Worm (Caenorhabditis elegans) whole organism, L2 larva: ENCODE results near the gene twk-31.

Experiments used
- gmeb-1 ChIP-seq: fragments of 150-350 bp; optimal IDR thresholded peaks from 2 replicates; lab custom pipeline; 2014; ENCODE audit warnings: missing biosample characterization, missing genetic modification characterization
- nhr-10 ChIP-seq: sonication (generic microtip); optimal IDR thresholded peaks from 2 replicates; lab custom pipeline; 2017; ENCODE audit warnings: missing biosample characterization, missing genetic modification characterization
- sma-3 ChIP-seq: sonication (generic microtip); optimal IDR thresholded peaks from 2 replicates; lab custom pipeline; 2016; ENCODE audit warnings: missing genetic modification reagents, missing genetic modification characterization, missing compliant biosample characterization
- snpc-4 ChIP-seq: fragments of 150-350 bp; optimal IDR thresholded peaks from 2 replicates; lab custom pipeline; 2014; ENCODE audit warnings: missing biosample characterization, missing genetic modification characterization
- zag-1 ChIP-seq: fragments of 150-350 bp; optimal IDR thresholded peaks from 2 replicates; lab custom pipeline; 2014; ENCODE audit warnings: missing biosample characterization, missing genetic modification characterization
- ztf-4 ChIP-seq: fragments of 150-350 bp; optimal IDR thresholded peaks from 2 replicates; lab custom pipeline; 2014; ENCODE audit warnings: missing biosample characterization, missing genetic modification characterization

DNA sequence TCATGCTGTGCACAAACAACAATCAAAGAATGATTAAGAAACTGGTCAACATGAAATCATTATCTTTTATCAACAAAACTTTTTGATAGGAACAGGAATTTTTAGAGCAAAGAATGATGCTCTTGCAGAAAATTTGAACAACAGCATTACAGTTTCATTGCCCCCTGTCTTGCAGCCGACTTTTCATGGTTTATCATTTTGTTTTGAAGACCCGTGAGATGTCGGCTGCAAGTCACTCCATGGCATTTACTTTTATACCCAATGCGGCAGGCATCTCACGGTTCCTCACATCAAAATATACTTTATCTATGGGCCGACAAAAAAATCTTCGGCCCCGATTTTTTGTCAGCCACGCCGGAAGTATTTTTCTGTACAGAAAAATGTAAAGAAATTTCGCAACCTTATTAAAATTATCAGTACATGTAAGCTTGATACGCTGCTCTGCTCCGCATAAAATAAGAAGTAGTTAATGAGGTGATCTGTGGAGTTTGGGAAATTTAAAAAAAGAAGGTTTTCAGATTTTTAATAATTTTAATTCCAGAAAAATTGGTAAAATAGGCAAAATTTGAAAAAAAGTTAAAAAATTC lies 33.0 kb downstream of the twk-31 start:
- TF ChIP-seq gmeb-1 (no peak), ztf-4 (tag; lab: Kevin White, UChicago) (no peak), nhr-10 (tag; lab: Kevin White, UChicago) (no peak), zag-1 (tag; lab: Kevin White, UChicago) (no peak), snpc-4 (tag; lab: Kevin White, UChicago) (peak; percentile 18), sma-3 (GFP tag; lab: Kevin White, UChicago) (no peak)
